Worm (Caenorhabditis elegans) whole organism, young adult: ENCODE results near the gene clec-257.

Experiments used
- F10E7.11 ChIP-seq: sonication (generic microtip); optimal IDR thresholded peaks from 2 replicates; lab custom pipeline; 2017; ENCODE audit warnings: mild to moderate bottlenecking, missing genetic modification characterization, moderate library complexity, missing compliant biosample characterization
- F22D6.2 ChIP-seq: sonication (generic microtip); optimal IDR thresholded peaks from 2 replicates; lab custom pipeline; 2016; ENCODE audit warnings: mild to moderate bottlenecking, missing genetic modification characterization, missing compliant biosample characterization
- F33H1.4 ChIP-seq: fragments of 200-800 bp; sonication (Bioruptor generic); IDR thresholded peaks from 2 replicates; pipeline ENCODE4 v1.3.6; 2022; ENCODE audit warnings: missing genetic modification reagents, missing genetic modification characterization, missing compliant biosample characterization
- F49E8.2 ChIP-seq: sonication (generic microtip); optimal IDR thresholded peaks from 3 replicates; lab custom pipeline; 2017; ENCODE audit warnings: missing genetic modification characterization, mild to moderate bottlenecking, missing compliant biosample characterization, antibody characterized with exemption, moderate library complexity; ENCODE audit not compliant: insufficient read depth
- F52B5.7 ChIP-seq: sonication (generic microtip); optimal IDR thresholded peaks from 2 replicates; lab custom pipeline; 2016; ENCODE audit warnings: mild to moderate bottlenecking, missing genetic modification characterization, missing compliant biosample characterization
- F57C9.4 ChIP-seq: sonication (generic microtip); optimal IDR thresholded peaks from 2 replicates; lab custom pipeline; 2017; ENCODE audit warnings: mild to moderate bottlenecking, missing genetic modification characterization, missing compliant biosample characterization
- T07F8.4 ChIP-seq: sonication (generic microtip); optimal IDR thresholded peaks from 2 replicates; lab custom pipeline; 2016; ENCODE audit warnings: mild to moderate bottlenecking, missing genetic modification characterization, moderate library complexity, missing compliant biosample characterization
- Y53F4B.3 ChIP-seq: fragments of 200-800 bp; sonication (Bioruptor generic); IDR thresholded peaks from 2 replicates; pipeline ENCODE4 v1.3.6; 2022; ENCODE audit warnings: missing genetic modification reagents, missing genetic modification characterization, missing compliant biosample characterization
- Y56A3A.18 ChIP-seq: fragments of 200-800 bp; sonication (Bioruptor generic); IDR thresholded peaks from 2 replicates; pipeline ENCODE4 v1.3.6; 2022; ENCODE audit warnings: missing genetic modification reagents, missing genetic modification characterization, missing compliant biosample characterization
- Y95B8A.8 ChIP-seq: fragments of 200-800 bp; sonication (Bioruptor generic); IDR thresholded peaks from 2 replicates; pipeline ENCODE4 v1.3.6; 2022; ENCODE audit warnings: missing genetic modification reagents, missing genetic modification characterization, missing compliant biosample characterization
- attf-6 ChIP-seq: fragments of 200-800 bp; sonication (Bioruptor generic); IDR thresholded peaks from 2 replicates; pipeline ENCODE4 v1.3.6; 2022; ENCODE audit warnings: missing genetic modification reagents, missing genetic modification characterization, missing compliant biosample characterization
- bed-2 ChIP-seq: fragments of 200-800 bp; sonication (Bioruptor generic); IDR thresholded peaks from 2 replicates; pipeline ENCODE4 v1.3.6; 2022; ENCODE audit warnings: missing genetic modification reagents, missing genetic modification characterization, missing compliant biosample characterization
- ccch-3 ChIP-seq: fragments of 200-800 bp; sonication (Bioruptor generic); optimal IDR thresholded peaks from 2 replicates; lab custom pipeline; 2018; ENCODE audit warnings: mild to moderate bottlenecking, missing genetic modification characterization, missing compliant biosample characterization
- cebp-2 ChIP-seq: fragments of 200-800 bp; sonication (Bioruptor generic); IDR thresholded peaks from 2 replicates; pipeline ENCODE4 v1.3.6; 2022; ENCODE audit warnings: missing genetic modification characterization, missing compliant biosample characterization
- ceh-100 ChIP-seq: fragments of 200-800 bp; sonication (Bioruptor generic); IDR thresholded peaks from 2 replicates; pipeline ENCODE4 v1.3.6; 2022; ENCODE audit warnings: missing genetic modification reagents, missing genetic modification characterization, missing compliant biosample characterization
- ceh-40 ChIP-seq: fragments of 200-800 bp; sonication (Bioruptor generic); IDR thresholded peaks from 2 replicates; pipeline ENCODE4 v1.3.6; 2022; ENCODE audit warnings: missing genetic modification characterization, missing compliant biosample characterization
- ceh-79 ChIP-seq: sonication (generic microtip); optimal IDR thresholded peaks from 2 replicates; lab custom pipeline; 2017; ENCODE audit warnings: mild to moderate bottlenecking, missing genetic modification characterization, missing compliant biosample characterization
- die-1 ChIP-seq: sonication (generic microtip); optimal IDR thresholded peaks from 2 replicates; lab custom pipeline; 2016; ENCODE audit warnings: missing genotype, mild to moderate bottlenecking, missing genetic modification characterization, missing compliant biosample characterization
- dpff-1 ChIP-seq: sonication (generic microtip); optimal IDR thresholded peaks from 2 replicates; lab custom pipeline; 2017; ENCODE audit warnings: mild to moderate bottlenecking, missing genetic modification characterization, missing compliant biosample characterization
- egl-44 ChIP-seq: fragments of 200-800 bp; sonication (Bioruptor generic); IDR thresholded peaks from 2 replicates; pipeline ENCODE4 v1.3.6; 2022; ENCODE audit warnings: missing genetic modification reagents, missing genetic modification characterization, missing compliant biosample characterization
- ets-4 ChIP-seq: fragments of 200-800 bp; sonication (Bioruptor generic); optimal IDR thresholded peaks from 2 replicates; lab custom pipeline; 2018; ENCODE audit warnings: mild to moderate bottlenecking, missing genetic modification characterization, missing compliant biosample characterization
- hmg-1.2 ChIP-seq: fragments of 200-800 bp; sonication (Bioruptor generic); IDR thresholded peaks from 2 replicates; pipeline ENCODE4 v1.3.6; 2022; ENCODE audit warnings: missing genetic modification reagents, missing genetic modification characterization, missing compliant biosample characterization
- hrde-1 ChIP-seq: sonication (generic microtip); optimal IDR thresholded peaks from 2 replicates; lab custom pipeline; 2016; ENCODE audit warnings: missing genetic modification characterization, mild to moderate bottlenecking, missing compliant biosample characterization, moderate library complexity, missing genotype, missing genetic modification reagents, borderline replicate concordance
- hsf-1 ChIP-seq: fragments of 200-800 bp; sonication (Bioruptor generic); IDR thresholded peaks from 2 replicates; pipeline ENCODE4 v1.3.6; 2022; ENCODE audit warnings: missing genetic modification reagents, missing genetic modification characterization, missing compliant biosample characterization
- lag-1 ChIP-seq: fragments of 200-800 bp; sonication (Bioruptor generic); IDR thresholded peaks from 2 replicates; pipeline ENCODE4 v1.3.6; 2022; ENCODE audit warnings: missing genetic modification reagents, missing genetic modification characterization, missing compliant biosample characterization
- lin-26 ChIP-seq: fragments of 200-800 bp; sonication (Bioruptor generic); IDR thresholded peaks from 2 replicates; pipeline ENCODE4 v1.3.6; 2022; ENCODE audit warnings: missing genetic modification reagents, missing genetic modification characterization, missing compliant biosample characterization
- lin-40 ChIP-seq: sonication (generic microtip); optimal IDR thresholded peaks from 2 replicates; lab custom pipeline; 2016; ENCODE audit warnings: missing genetic modification characterization, mild to moderate bottlenecking, missing compliant biosample characterization, missing genotype, missing genetic modification reagents
- mel-28 ChIP-seq: sonication (generic microtip); optimal IDR thresholded peaks from 2 replicates; lab custom pipeline; 2016; ENCODE audit warnings: borderline replicate concordance, mild to moderate bottlenecking, missing genetic modification characterization, missing compliant biosample characterization
- mes-4 ChIP-seq: sonication (generic microtip); optimal IDR thresholded peaks from 2 replicates; lab custom pipeline; 2016; ENCODE audit warnings: missing genotype, missing genetic modification characterization, missing compliant biosample characterization
- nhr-179 ChIP-seq: sonication (generic microtip); optimal IDR thresholded peaks from 2 replicates; lab custom pipeline; 2016; ENCODE audit warnings: mild to moderate bottlenecking, missing genetic modification characterization, missing compliant biosample characterization
- rcor-1 ChIP-seq: fragments of 200-800 bp; sonication (Bioruptor generic); IDR thresholded peaks from 2 replicates; pipeline ENCODE4 v1.3.6; 2022; ENCODE audit warnings: missing genetic modification reagents, missing genetic modification characterization, missing compliant biosample characterization
- repo-1 ChIP-seq: sonication (generic microtip); optimal IDR thresholded peaks from 2 replicates; lab custom pipeline; 2017; ENCODE audit warnings: mild to moderate bottlenecking, missing genetic modification characterization, missing compliant biosample characterization
- somi-1 ChIP-seq: fragments of 200-800 bp; sonication (Bioruptor generic); optimal IDR thresholded peaks from 2 replicates; lab custom pipeline; 2018; ENCODE audit warnings: mild to moderate bottlenecking, missing genetic modification characterization, missing compliant biosample characterization
- sptf-2 ChIP-seq: fragments of 200-800 bp; sonication (Bioruptor generic); optimal IDR thresholded peaks from 2 replicates; lab custom pipeline; 2018; ENCODE audit warnings: mild to moderate bottlenecking, missing genetic modification characterization, missing compliant biosample characterization
- tlf-1 ChIP-seq: fragments of 200-800 bp; sonication (Bioruptor generic); optimal IDR thresholded peaks from 2 replicates; lab custom pipeline; 2018; ENCODE audit warnings: mild to moderate bottlenecking, missing genetic modification characterization, missing compliant biosample characterization
- xnd-1 ChIP-seq: sonication (generic microtip); optimal IDR thresholded peaks from 2 replicates; lab custom pipeline; 2016; ENCODE audit warnings: missing genotype, missing genetic modification reagents, missing genetic modification characterization, missing compliant biosample characterization
- zfh-2 ChIP-seq: fragments of 200-800 bp; sonication (Bioruptor generic); conservative IDR thresholded peaks from 2 replicates; pipeline ENCODE4 v1.3.6; 2022; ENCODE audit warnings: missing genetic modification reagents, missing genetic modification characterization, missing compliant biosample characterization

clec-257 gene

ce11 chrV:18803260-18803659 is 30.4 kb downstream of the clec-257 start, which contains the start of gene C54E10.10:
C54E10.10 (minus strand) TSS chrV:18803360.
- TF ChIP-seq ceh-40 (GFP tag; lab: Robert Waterston, UW), result no peak
- no peak for TF ChIP-seq F33H1.4 (GFP tag; lab: Robert Waterston, UW)
- no peak for TF ChIP-seq repo-1 (tag; lab: Kevin White, UChicago)
- TF ChIP-seq sptf-2 (GFP tag; lab: Kevin White, UChicago), result no peak
- no peak for TF ChIP-seq tlf-1 (GFP tag; lab: Kevin White, UChicago)
- TF ChIP-seq mes-4 (tag; lab: Kevin White, UChicago), result no peak
- TF ChIP-seq Y56A3A.18 (GFP tag; lab: Robert Waterston, UW), result no peak
- no peak for TF ChIP-seq F10E7.11 (tag; lab: Kevin White, UChicago)
- no peak for TF ChIP-seq ceh-79 (tag; lab: Kevin White, UChicago)
- TF ChIP-seq cebp-2 (GFP tag; lab: Robert Waterston, UW), result no peak
- TF ChIP-seq F22D6.2 (tag; lab: Kevin White, UChicago), result no peak
- TF ChIP-seq T07F8.4, result no peak
- TF ChIP-seq F52B5.7 (tag; lab: Kevin White, UChicago), result no peak

- TF ChIP-seq ceh-100 (GFP tag; lab: Robert Waterston, UW), result no peak
- no peak for TF ChIP-seq hsf-1 (GFP tag; lab: Robert Waterston, UW)
- TF ChIP-seq lin-40 (tag; lab: Kevin White, UChicago), result no peak
- TF ChIP-seq nhr-179 (tag; lab: Kevin White, UChicago), result no peak
- TF ChIP-seq Y56A3A.18 (GFP tag; lab: Robert Waterston, UW), result no peak
- TF ChIP-seq attf-6 (GFP tag; lab: Robert Waterston, UW), result no peak
- TF ChIP-seq egl-44, result no peak
- TF ChIP-seq ceh-79 (tag; lab: Kevin White, UChicago), result no peak
- no peak for TF ChIP-seq die-1
- no peak for TF ChIP-seq lin-26 (GFP tag; lab: Robert Waterston, UW)
- no peak for TF ChIP-seq ets-4 (GFP tag; lab: Kevin White, UChicago)
- TF ChIP-seq somi-1 (GFP tag; lab: Kevin White, UChicago), result no peak
- TF ChIP-seq F49E8.2, result no peak
- no peak for TF ChIP-seq dpff-1 (tag; lab: Kevin White, UChicago)
These were observed 33.5 kb downstream of the clec-257 start, which contains the start of gene sri-10 for ce11 chrV:18806409-18806808. sri-10 (minus strand) TSS chrV:18806509.

- TF ChIP-seq zfh-2 (GFP tag; lab: Robert Waterston, UW) (0 out of 2 replicates have a peak, but pooled peaks have one; percentile 38), ccch-3 (no peak), hmg-1.2 (GFP tag; lab: Robert Waterston, UW) (peak; percentile 63; the same call in 1 of the 2 replicates)
These were observed 35.8 kb downstream of the clec-257 start, which contains the start of gene C54E10.6 for ce11 chrV:18808621-18809020. C54E10.6 (minus strand) TSS chrV:18808729.

- TF ChIP-seq lag-1, result no peak
- TF ChIP-seq F57C9.4 (tag; lab: Kevin White, UChicago), result no peak
- no peak for TF ChIP-seq hrde-1
These were observed 37.8 kb downstream of the clec-257 start, which contains the start of gene C54E10.3 for ce11 chrV:18810705-18811104. C54E10.3 (plus strand) TSS chrV:18811005.

- TF ChIP-seq Y95B8A.8 (GFP tag; lab: Robert Waterston, UW) (no peak), somi-1 (GFP tag; lab: Kevin White, UChicago) (no peak), bed-2 (GFP tag; lab: Robert Waterston, UW) (no peak), lin-40 (tag; lab: Kevin White, UChicago) (no peak), mel-28 (tag; lab: Kevin White, UChicago) (no peak), rcor-1 (GFP tag; lab: Robert Waterston, UW) (no peak), Y53F4B.3 (GFP tag; lab: Robert Waterston, UW) (no peak), ceh-100 (GFP tag; lab: Robert Waterston, UW) (no peak), xnd-1 (tag; lab: Kevin White, UChicago) (no peak)
These were observed 38.5 kb downstream of the clec-257 start, which contains the start of gene C54E10.7 for ce11 chrV:18811360-18811759. C54E10.7 (plus strand) TSS chrV:18811660.
